Fruit fly (Drosophila melanogaster) whole organism, embryonic: ENCODE measurements around the gene CG34453.

Experiments
- Atf-2 ChIP-seq: fragments of 200-800 bp; sonication (Bioruptor generic); optimal IDR thresholded peaks from 2 replicates; lab custom pipeline; 2016; ENCODE audit warnings: missing biosample characterization, missing genetic modification characterization
- Blimp-1 ChIP-seq: fragments of 200-800 bp; sonication (Bioruptor generic); optimal IDR thresholded peaks from 3 replicates; lab custom pipeline; 2018; ENCODE audit warnings: missing biosample characterization, missing genetic modification characterization, mild to moderate bottlenecking, moderate library complexity, missing genetic modification reagents
- CG1024 ChIP-seq: fragments of 200-800 bp; sonication (Bioruptor generic); IDR thresholded peaks from 2 replicates; pipeline ENCODE4 v1.3.6; 2022; ENCODE audit warnings: missing biosample characterization, missing genetic modification characterization
- CG10321 ChIP-seq: fragments of 200-800 bp; sonication (Bioruptor generic); IDR thresholded peaks from 2 replicates; pipeline ENCODE4 v1.3.6; 2022; ENCODE audit warnings: missing biosample characterization, missing genetic modification characterization
- CG10366 ChIP-seq: fragments of 200-800 bp; sonication (Bioruptor generic); IDR thresholded peaks from 2 replicates; pipeline ENCODE4 v1.3.6; 2022; ENCODE audit warnings: missing biosample characterization, missing genetic modification characterization
- CG13123 ChIP-seq: fragments of 200-800 bp; sonication (Bioruptor generic); optimal IDR thresholded peaks from 2 replicates; lab custom pipeline; 2016; ENCODE audit warnings: missing biosample characterization, missing genetic modification characterization
- CG13775 ChIP-seq: fragments of 200-800 bp; sonication (Bioruptor generic); optimal IDR thresholded peaks from 3 replicates; lab custom pipeline; 2017; ENCODE audit warnings: missing biosample characterization, mild to moderate bottlenecking, missing genetic modification characterization
- CG14860 ChIP-seq: fragments of 200-800 bp; sonication (Bioruptor generic); IDR thresholded peaks from 3 replicates; pipeline ENCODE4 v1.3.6; 2022; ENCODE audit warnings: missing biosample characterization, missing genetic modification characterization; ENCODE audit not compliant: partially characterized antibody
- CG18476 ChIP-seq: fragments of 200-800 bp; sonication (Bioruptor generic); optimal IDR thresholded peaks from 2 replicates; lab custom pipeline; 2016; ENCODE audit warnings: missing biosample characterization, mild to moderate bottlenecking, missing genetic modification characterization
- CG2678 ChIP-seq: fragments of 200-800 bp; sonication (Bioruptor generic); optimal IDR thresholded peaks from 3 replicates; lab custom pipeline; 2019; ENCODE audit warnings: missing biosample characterization, mild to moderate bottlenecking, missing genetic modification characterization, moderate library complexity
- CG31441 ChIP-seq: fragments of 200-800 bp; sonication (Bioruptor generic); IDR thresholded peaks from 2 replicates; pipeline ENCODE4 v1.3.6; 2022; ENCODE audit warnings: missing biosample characterization, missing genetic modification characterization
- CG3407 ChIP-seq: fragments of 200-800 bp; sonication (Bioruptor generic); optimal IDR thresholded peaks from 2 replicates; lab custom pipeline; 2018; ENCODE audit warnings: missing biosample characterization, mild to moderate bottlenecking, missing genetic modification characterization
- CG34224 ChIP-seq: fragments of 200-800 bp; sonication (Bioruptor generic); IDR thresholded peaks from 3 replicates; pipeline ENCODE4 v1.3.6; 2022; ENCODE audit warnings: missing biosample characterization, missing genetic modification characterization; ENCODE audit not compliant: partially characterized antibody
- CG4820 ChIP-seq: fragments of 200-800 bp; sonication (Bioruptor generic); optimal IDR thresholded peaks from 3 replicates; lab custom pipeline; 2016; ENCODE audit warnings: missing biosample characterization, missing genetic modification characterization
- CG7357 ChIP-seq: fragments of 200-800 bp; sonication (Bioruptor generic); IDR thresholded peaks from 3 replicates; pipeline ENCODE4 v1.3.6; 2022; ENCODE audit warnings: missing biosample characterization, missing genetic modification characterization
- CG9215 ChIP-seq: fragments of 200-800 bp; sonication (Bioruptor generic); IDR thresholded peaks from 2 replicates; pipeline ENCODE4 v1.3.6; 2022; ENCODE audit warnings: missing biosample characterization, missing genetic modification characterization
- CG9437 ChIP-seq: fragments of 200-800 bp; sonication (Bioruptor generic); optimal IDR thresholded peaks from 2 replicates; lab custom pipeline; 2018; ENCODE audit warnings: missing biosample characterization, mild to moderate bottlenecking, missing genetic modification characterization
- Chrac-16 ChIP-seq: fragments of 200-800 bp; sonication (Bioruptor generic); optimal IDR thresholded peaks from 3 replicates; lab custom pipeline; 2016; ENCODE audit warnings: missing biosample characterization, missing genetic modification characterization
- CrebB ChIP-seq: fragments of 200-800 bp; sonication (Bioruptor generic); optimal IDR thresholded peaks from 3 replicates; lab custom pipeline; 2018; ENCODE audit warnings: missing biosample characterization, mild to moderate bottlenecking, missing genetic modification characterization
- Deaf1 ChIP-seq: fragments of 200-800 bp; optimal IDR thresholded peaks from 3 replicates; lab custom pipeline; 2019; ENCODE audit warnings: missing biosample characterization, mild to moderate bottlenecking, missing genetic modification characterization, moderate library complexity
- Dll ChIP-seq: fragments of 200-800 bp; sonication (Bioruptor generic); IDR thresholded peaks from 4 replicates; pipeline ENCODE4 v1.3.6; 2022; ENCODE audit warnings: missing biosample characterization, missing genetic modification characterization; ENCODE audit not compliant: partially characterized antibody
- Eip74EF ChIP-seq, 2 experiments: fragments of 200-800 bp in 1 of 2; fragments of >200 bp in 1 of 2; sonication (Bioruptor generic) in 1 of 2; optimal IDR thresholded peaks; 2 replicates each; lab custom pipeline; 2017 to 2019; ENCODE audit warnings: missing biosample characterization in 2 of 2, missing genetic modification characterization in 2 of 2, mild to moderate bottlenecking in 1 of 2, moderate library complexity in 1 of 2
- Fer1 ChIP-seq: fragments of 200-800 bp; sonication (Bioruptor generic); optimal IDR thresholded peaks from 2 replicates; lab custom pipeline; 2017; ENCODE audit warnings: missing biosample characterization, mild to moderate bottlenecking, missing genetic modification characterization
- Fer2 ChIP-seq: fragments of 200-800 bp; sonication (Bioruptor generic); optimal IDR thresholded peaks from 2 replicates; lab custom pipeline; 2018; ENCODE audit warnings: missing biosample characterization, mild to moderate bottlenecking, missing genetic modification characterization, moderate library complexity
- HHEX ChIP-seq: fragments of 200-800 bp; sonication (Bioruptor generic); optimal IDR thresholded peaks from 3 replicates; lab custom pipeline; 2017; ENCODE audit warnings: missing biosample characterization, mild to moderate bottlenecking, missing genetic modification characterization, missing genetic modification reagents
- HmgD ChIP-seq: fragments of 200-800 bp; sonication (Bioruptor generic); optimal IDR thresholded peaks from 3 replicates; lab custom pipeline; 2016; ENCODE audit warnings: missing biosample characterization, missing genetic modification characterization
- Hr3 ChIP-seq: fragments of 200-800 bp; sonication (Bioruptor generic); optimal IDR thresholded peaks from 3 replicates; lab custom pipeline; 2016; ENCODE audit warnings: missing biosample characterization, missing genetic modification characterization
- Hr51 ChIP-seq, 2 experiments: fragments of 200-800 bp; sonication (Bioruptor generic); optimal IDR thresholded peaks; 2 replicates in 1 of 2; 3 replicates in 1 of 2; lab custom pipeline; 2016 to 2018; ENCODE audit warnings: missing biosample characterization in 2 of 2, missing genetic modification characterization in 2 of 2, mild to moderate bottlenecking in 1 of 2, moderate library complexity in 1 of 2
- Lpt ChIP-seq: fragments of >200 bp; optimal IDR thresholded peaks from 2 replicates; lab custom pipeline; 2018; ENCODE audit warnings: missing biosample characterization, missing genetic modification characterization
- MBD-R2 ChIP-seq: fragments of 200-800 bp; sonication (Bioruptor generic); IDR thresholded peaks from 2 replicates; pipeline ENCODE4 v1.3.6; 2022; ENCODE audit warnings: missing biosample characterization, missing genetic modification characterization
- Mes4 ChIP-seq: fragments of 200-800 bp; sonication (Bioruptor generic); optimal IDR thresholded peaks from 2 replicates; lab custom pipeline; 2016; ENCODE audit warnings: missing biosample characterization, missing genetic modification characterization
- NC2β ChIP-seq: fragments of 200-800 bp; sonication (Bioruptor generic); optimal IDR thresholded peaks from 2 replicates; lab custom pipeline; 2016; ENCODE audit warnings: missing biosample characterization, missing genetic modification characterization
- NK7.1 ChIP-seq: fragments of 200-800 bp; sonication (Bioruptor generic); optimal IDR thresholded peaks from 3 replicates; lab custom pipeline; 2016; ENCODE audit warnings: missing biosample characterization, missing genetic modification characterization
- Ravus ChIP-seq: fragments of 200-800 bp; sonication (Bioruptor generic); IDR thresholded peaks from 2 replicates; pipeline ENCODE4 v1.3.6; 2022; ENCODE audit warnings: missing biosample characterization, missing genetic modification characterization
- Rx ChIP-seq: fragments of 200-800 bp; sonication (Bioruptor generic); IDR thresholded peaks from 2 replicates; pipeline ENCODE4 v1.3.6; 2022; ENCODE audit warnings: missing biosample characterization, missing genetic modification characterization
- ci ChIP-seq: fragments of 200-800 bp; sonication (Bioruptor generic); IDR thresholded peaks from 3 replicates; pipeline ENCODE4 v1.3.6; 2022; ENCODE audit warnings: missing biosample characterization, missing genetic modification characterization
- crp ChIP-seq, 2 experiments: fragments of 200-800 bp; sonication (Bioruptor generic); optimal IDR thresholded peaks; 2 replicates in 1 of 2; 3 replicates in 1 of 2; lab custom pipeline; 2017; ENCODE audit warnings: missing biosample characterization in 2 of 2, missing genetic modification characterization in 2 of 2, mild to moderate bottlenecking in 1 of 2, moderate library complexity in 1 of 2
- disco-r ChIP-seq: fragments of 200-800 bp; sonication (Bioruptor generic); optimal IDR thresholded peaks from 2 replicates; lab custom pipeline; 2016; ENCODE audit warnings: missing biosample characterization, missing genetic modification characterization
- esg ChIP-seq: fragments of 200-800 bp; sonication (Bioruptor generic); conservative IDR thresholded peaks from 2 replicates; pipeline ENCODE4 v1.3.6; 2022; ENCODE audit warnings: missing biosample characterization, missing genetic modification characterization
- ewg ChIP-seq: fragments of 200-800 bp; sonication (Bioruptor generic); optimal IDR thresholded peaks from 3 replicates; lab custom pipeline; 2017; ENCODE audit warnings: mild to moderate bottlenecking, missing biosample characterization, missing genetic modification reagents, missing genetic modification characterization
- ham ChIP-seq: fragments of 200-800 bp; sonication (Bioruptor generic); IDR thresholded peaks from 2 replicates; pipeline ENCODE4 v1.3.6; 2022; ENCODE audit warnings: missing biosample characterization, missing genetic modification characterization
- kah ChIP-seq: fragments of 200-800 bp; sonication (Bioruptor generic); optimal IDR thresholded peaks from 2 replicates; lab custom pipeline; 2018; ENCODE audit warnings: missing biosample characterization, mild to moderate bottlenecking, missing genetic modification characterization
- ken ChIP-seq: fragments of 200-800 bp; sonication (Bioruptor generic); IDR thresholded peaks from 3 replicates; pipeline ENCODE4 v1.3.6; 2022; ENCODE audit warnings: missing biosample characterization, missing genetic modification characterization
- luna ChIP-seq: fragments of 200-800 bp; sonication (Bioruptor generic); optimal IDR thresholded peaks from 2 replicates; lab custom pipeline; 2016; ENCODE audit warnings: missing biosample characterization, missing genetic modification characterization
- nerfin-1 ChIP-seq: fragments of 200-800 bp; sonication (Bioruptor generic); optimal IDR thresholded peaks from 3 replicates; lab custom pipeline; 2019; ENCODE audit warnings: missing biosample characterization, mild to moderate bottlenecking, missing genetic modification characterization, moderate library complexity
- org-1 ChIP-seq: fragments of 200-800 bp; sonication (Bioruptor generic); optimal IDR thresholded peaks from 2 replicates; lab custom pipeline; 2017; ENCODE audit warnings: missing biosample characterization, missing genetic modification characterization
- ranshi ChIP-seq: fragments of 200-800 bp; sonication (Bioruptor generic); IDR thresholded peaks from 2 replicates; pipeline ENCODE4 v1.3.6; 2022; ENCODE audit warnings: missing biosample characterization, missing genetic modification characterization
- ro ChIP-seq: fragments of 200-800 bp; sonication (Bioruptor generic); IDR thresholded peaks from 2 replicates; pipeline ENCODE4 v1.3.6; 2022; ENCODE audit warnings: missing biosample characterization, missing genetic modification characterization
- sqz ChIP-seq: fragments of 200-800 bp; sonication (Bioruptor generic); optimal IDR thresholded peaks from 3 replicates; lab custom pipeline; 2018; ENCODE audit warnings: missing biosample characterization, mild to moderate bottlenecking, missing genetic modification characterization
- twi ChIP-seq: fragments of 200-800 bp; optimal IDR thresholded peaks from 2 replicates; lab custom pipeline; 2019; ENCODE audit warnings: missing biosample characterization, mild to moderate bottlenecking, missing genetic modification characterization, moderate library complexity
- unpg ChIP-seq: fragments of 200-800 bp; sonication (Bioruptor generic); optimal IDR thresholded peaks from 3 replicates; lab custom pipeline; 2018; ENCODE audit warnings: missing biosample characterization, mild to moderate bottlenecking, missing genetic modification characterization, moderate library complexity

Gene CG34453

dm6 chr3L:203536-204135 is 29.5 kb downstream of the CG34453 start, which contains the start of gene NitFhit (continued):
- TF ChIP-seq CG9437 (GFP tag; lab: Kevin White, UChicago) (peak; percentile 96), luna (GFP tag; lab: Kevin White, UChicago) (no peak), esg (no peak), twi (tag; lab: Kevin White, UChicago) (no peak), Rx (GFP tag; lab: Robert Waterston, UW) (no peak), CG14860 (GFP tag; lab: Robert Waterston, UW) (no peak), CG3407 (no peak), org-1 (GFP tag; lab: Kevin White, UChicago) (no peak), ci (peak; percentile 45; the same call in 1 of the 3 replicates), ranshi (no peak), Mes4 (GFP tag; lab: Kevin White, UChicago) (no peak), NC2β (no peak), CG10321 (no peak), CrebB (tag; lab: Kevin White, UChicago) (no peak), NK7.1 (GFP tag; lab: Kevin White, UChicago) (no peak), CG34224 (GFP tag; lab: Robert Waterston, UW) (no peak), Hr51 (GFP tag; optimal IDR thresholded peaks at IDR 0.05; lab: Kevin White, UChicago) (no peak), CG2678 (tag; lab: Kevin White, UChicago) (no peak), nerfin-1 (tag; lab: Kevin White, UChicago) (no peak), ro (GFP tag; lab: Robert Waterston, UW) (no peak), CG18476 (GFP tag; lab: Kevin White, UChicago) (no peak), Fer2 (tag; lab: Kevin White, UChicago) (no peak), Chrac-16 (GFP tag; lab: Kevin White, UChicago) (no peak), ken (no peak), sqz (GFP tag; lab: Kevin White, UChicago) (no peak), Lpt (GFP tag; lab: Kevin White, UChicago) (no peak), Deaf1 (tag; lab: Kevin White, UChicago) (no peak), CG13775 (no peak), kah (no peak), CG9215 (GFP tag; lab: Robert Waterston, UW) (no peak), HHEX (GFP tag; lab: Kevin White, UChicago) (no peak), CG13123 (GFP tag; lab: Kevin White, UChicago) (no peak), disco-r (GFP tag; lab: Kevin White, UChicago) (no peak), CG4820 (GFP tag; lab: Kevin White, UChicago) (peak; percentile 87), MBD-R2 (peak; percentile 72), CG31441 (GFP tag; lab: Robert Waterston, UW) (no peak), Fer1 (peak; percentile 10), Ravus (GFP tag; lab: Robert Waterston, UW) (no peak), Eip74EF (GFP tag; optimal IDR thresholded peaks at IDR 0.05; lab: Kevin White, UChicago) (no peak), unpg (no peak), crp (GFP tag; optimal IDR thresholded peaks at IDR 0.05; lab: Kevin White, UChicago) (peak in 1 of 2 experiments; percentile 73), Atf-2 (no peak), Dll (GFP tag; lab: Robert Waterston, UW) (no peak; the same call in 3 of the 4 replicates), Hr3 (no peak), CG7357 (GFP tag; lab: Robert Waterston, UW) (no peak), CG10366 (GFP tag; lab: Robert Waterston, UW) (no peak), ewg (GFP tag; lab: Kevin White, UChicago) (no peak), CG1024 (GFP tag; lab: Robert Waterston, UW) (no peak), ham (no peak), Blimp-1 (GFP tag; lab: Kevin White, UChicago) (no peak), HmgD (GFP tag; lab: Kevin White, UChicago) (no peak)
